Worm (Caenorhabditis elegans): Measurements from ENCODE around the gene hrg-3.

The hrg-3 gene

ce11 chrV:9782969-9783368, 26.7 kb downstream of the hrg-3 start, which contains the start of gene F46B6.5:
Gene F46B6.5, minus strand, starts transcription at chrV:9783069.
- TF ChIP-seq pes-1 (GFP tag; IDR thresholded peaks at IDR 0.05) (no peak), sea-1 (GFP tag; conservative IDR thresholded peaks at IDR 0.05) (no peak), ama-1 (optimal IDR thresholded peaks at IDR 0.05) (no peak), flt-1 (GFP tag; IDR thresholded peaks at IDR 0.05) (no peak), tra-4 (tag; optimal IDR thresholded peaks at IDR 0.05) (no peak), B0310.2 (tag; optimal IDR thresholded peaks at IDR 0.05) (no peak), ceh-13 (GFP tag; optimal IDR thresholded peaks at IDR 0.05) (no peak), tbx-37 (GFP tag; conservative IDR thresholded peaks at IDR 0.05) (no peak), hnd-1 (tag; optimal IDR thresholded peaks at IDR 0.05) (no peak), hmbx-1 (tag; optimal IDR thresholded peaks at IDR 0.05) (no peak), scrt-1 (GFP tag; IDR thresholded peaks at IDR 0.05) (no peak), tbx-11 (GFP tag; IDR thresholded peaks at IDR 0.05) (no peak), F13C5.2 (tag; optimal IDR thresholded peaks at IDR 0.05) (no peak), ceh-36 (tag; optimal IDR thresholded peaks at IDR 0.05) (no peak), hmg-4 (GFP tag; optimal IDR thresholded peaks at IDR 0.05) (no peak)

ce11 chrV:9784215-9784614, 27.9 kb downstream of the hrg-3 start:
- TF ChIP-seq flt-1 (GFP tag; IDR thresholded peaks at IDR 0.05) (no peak), pes-1 (GFP tag; IDR thresholded peaks at IDR 0.05) (no peak), ceh-13 (GFP tag; optimal IDR thresholded peaks at IDR 0.05) (no peak), hnd-1 (tag; optimal IDR thresholded peaks at IDR 0.05) (no peak), aly-1 (tag; optimal IDR thresholded peaks at IDR 0.05) (no peak), ama-1 (optimal IDR thresholded peaks at IDR 0.05) (no peak), ceh-36 (tag; optimal IDR thresholded peaks at IDR 0.05) (no peak), B0310.2 (tag; optimal IDR thresholded peaks at IDR 0.05) (no peak), hmbx-1 (tag; optimal IDR thresholded peaks at IDR 0.05) (no peak), hmg-4 (GFP tag; optimal IDR thresholded peaks at IDR 0.05) (no peak), tbx-11 (GFP tag; IDR thresholded peaks at IDR 0.05) (no peak), ets-7 (tag; optimal IDR thresholded peaks at IDR 0.05) (no peak), F13C5.2 (tag; optimal IDR thresholded peaks at IDR 0.05) (no peak), tra-4 (tag; optimal IDR thresholded peaks at IDR 0.05) (no peak), scrt-1 (GFP tag; IDR thresholded peaks at IDR 0.05) (no peak)

- TF ChIP-seq ama-1 (optimal IDR thresholded peaks at IDR 0.05) (peak; percentile 44), hmg-4 (GFP tag; optimal IDR thresholded peaks at IDR 0.05) (no peak), ets-7 (tag; optimal IDR thresholded peaks at IDR 0.05) (no peak)
Measured at ce11 chrV:9786721-9787131, 30.5 kb downstream of the hrg-3 start, which contains the start of gene F46B6.6. Gene F46B6.6, minus strand, starts transcription at chrV:9786868.

ce11 chrV:9789657-9790261, 33.5 kb downstream of the hrg-3 start, which contains the start of gene ztf-7:
Gene ztf-7, minus strand, starts transcription at chrV:9789707.
- TF ChIP-seq flt-1 (GFP tag; IDR thresholded peaks at IDR 0.05) = no peak
- peak; percentile 46 for TF ChIP-seq F13C5.2 (tag; optimal IDR thresholded peaks at IDR 0.05)
- no peak for TF ChIP-seq ama-1 (optimal IDR thresholded peaks at IDR 0.05)
- TF ChIP-seq tra-4 (tag; optimal IDR thresholded peaks at IDR 0.05) = no peak
- no peak for TF ChIP-seq hmbx-1 (tag; optimal IDR thresholded peaks at IDR 0.05)
- TF ChIP-seq ets-7 (tag; optimal IDR thresholded peaks at IDR 0.05) = no peak

ce11 chrV:9791332-9791731, 35.1 kb downstream of the hrg-3 start, which contains the start of gene lipl-2:
Gene lipl-2, plus strand, starts transcription at chrV:9791567.
- TF ChIP-seq flt-1 (GFP tag; IDR thresholded peaks at IDR 0.05) = no peak
- no peak for TF ChIP-seq ets-7 (tag; optimal IDR thresholded peaks at IDR 0.05)
- TF ChIP-seq scrt-1 (GFP tag; IDR thresholded peaks at IDR 0.05) = no peak
- TF ChIP-seq tbx-37 (GFP tag; conservative IDR thresholded peaks at IDR 0.05) = no peak
- no peak for TF ChIP-seq ceh-13 (GFP tag; optimal IDR thresholded peaks at IDR 0.05)
- TF ChIP-seq tra-4 (tag; optimal IDR thresholded peaks at IDR 0.05) = no peak
- no peak for TF ChIP-seq hmg-4 (GFP tag; optimal IDR thresholded peaks at IDR 0.05)

ce11 chrV:9794997-9795396, 38.7 kb downstream of the hrg-3 start:
- TF ChIP-seq hnd-1 (tag; optimal IDR thresholded peaks at IDR 0.05) = no peak
- TF ChIP-seq hmg-4 (GFP tag; optimal IDR thresholded peaks at IDR 0.05) = no peak
- TF ChIP-seq tbx-37 (GFP tag; conservative IDR thresholded peaks at IDR 0.05) = no peak

ce11 chrV:9796002-9796401, 39.7 kb downstream of the hrg-3 start:
- TF ChIP-seq ceh-13 (GFP tag; optimal IDR thresholded peaks at IDR 0.05) = no peak
- no peak for TF ChIP-seq scrt-1 (GFP tag; IDR thresholded peaks at IDR 0.05)
- TF ChIP-seq hnd-1 (tag; optimal IDR thresholded peaks at IDR 0.05) = no peak
- TF ChIP-seq ama-1 (optimal IDR thresholded peaks at IDR 0.05) = no peak
- TF ChIP-seq F13C5.2 (tag; optimal IDR thresholded peaks at IDR 0.05) = no peak
- no peak for TF ChIP-seq aly-1 (tag; optimal IDR thresholded peaks at IDR 0.05)
- TF ChIP-seq B0310.2 (tag; optimal IDR thresholded peaks at IDR 0.05) = no peak
- no peak for TF ChIP-seq ets-7 (tag; optimal IDR thresholded peaks at IDR 0.05)
- no peak for TF ChIP-seq tbx-37 (GFP tag; conservative IDR thresholded peaks at IDR 0.05)
- no peak for TF ChIP-seq pes-1 (GFP tag; IDR thresholded peaks at IDR 0.05)
- TF ChIP-seq hmg-4 (GFP tag; optimal IDR thresholded peaks at IDR 0.05) = no peak
- no peak for TF ChIP-seq flt-1 (GFP tag; IDR thresholded peaks at IDR 0.05)

ce11 chrV:9796562-9796961, 40.3 kb downstream of the hrg-3 start, which contains the start of gene F46B6.9:
Gene F46B6.9, plus strand, starts transcription at chrV:9796862.
- TF ChIP-seq tbx-11 (GFP tag; IDR thresholded peaks at IDR 0.05) = no peak

- TF ChIP-seq ceh-36 (tag; optimal IDR thresholded peaks at IDR 0.05) (no peak), tbx-11 (GFP tag; IDR thresholded peaks at IDR 0.05) (no peak), tbx-37 (GFP tag; conservative IDR thresholded peaks at IDR 0.05) (no peak), tra-4 (tag; optimal IDR thresholded peaks at IDR 0.05) (no peak), aly-1 (tag; optimal IDR thresholded peaks at IDR 0.05) (no peak), ceh-13 (GFP tag; optimal IDR thresholded peaks at IDR 0.05) (no peak), hnd-1 (tag; optimal IDR thresholded peaks at IDR 0.05) (no peak), scrt-1 (GFP tag; IDR thresholded peaks at IDR 0.05) (no peak), flt-1 (GFP tag; IDR thresholded peaks at IDR 0.05) (no peak), pes-1 (GFP tag; IDR thresholded peaks at IDR 0.05) (no peak), hmg-4 (GFP tag; optimal IDR thresholded peaks at IDR 0.05) (no peak), sea-1 (GFP tag; conservative IDR thresholded peaks at IDR 0.05) (no peak), ets-7 (tag; optimal IDR thresholded peaks at IDR 0.05) (no peak)
Measured at ce11 chrV:9798212-9798611, 41.9 kb downstream of the hrg-3 start.

All from whole organism, early embryonic.